Fruit fly (Drosophila melanogaster) whole organism, embryonic: ENCODE measurements around the gene Nup98-96.

ENCODE experiments used
- Ada2b ChIP-seq: fragments of 200-800 bp; sonication (Bioruptor generic); IDR thresholded peaks from 2 replicates; pipeline ENCODE4 v1.3.6; 2022; ENCODE audit warnings: missing biosample characterization, missing genetic modification characterization
- Atf-2 ChIP-seq: fragments of 200-800 bp; sonication (Bioruptor generic); optimal IDR thresholded peaks from 2 replicates; lab custom pipeline; 2016; ENCODE audit warnings: missing biosample characterization, missing genetic modification characterization
- Bdp1 ChIP-seq: fragments of 200-800 bp; sonication (Bioruptor generic); optimal IDR thresholded peaks from 3 replicates; lab custom pipeline; 2016; ENCODE audit warnings: missing biosample characterization, missing genetic modification characterization
- CG10147 ChIP-seq: fragments of 200-800 bp; sonication (Bioruptor generic); optimal IDR thresholded peaks from 2 replicates; lab custom pipeline; 2019; ENCODE audit warnings: missing biosample characterization, mild to moderate bottlenecking, missing genetic modification characterization, moderate library complexity
- CG10321 ChIP-seq: fragments of 200-800 bp; sonication (Bioruptor generic); IDR thresholded peaks from 2 replicates; pipeline ENCODE4 v1.3.6; 2022; ENCODE audit warnings: missing biosample characterization, missing genetic modification characterization
- CG11085 ChIP-seq: fragments of 200-800 bp; sonication (Bioruptor generic); IDR thresholded peaks from 2 replicates; pipeline ENCODE4 v1.3.6; 2022; ENCODE audit warnings: missing biosample characterization, missing genetic modification characterization
- CG11093 ChIP-seq: fragments of 200-800 bp; sonication (Bioruptor generic); IDR thresholded peaks from 3 replicates; pipeline ENCODE4 v1.3.6; 2022; ENCODE audit warnings: missing biosample characterization, missing genetic modification characterization
- CG11696 ChIP-seq: fragments of 200-800 bp; sonication (Bioruptor generic); IDR thresholded peaks from 2 replicates; pipeline ENCODE4 v1.3.6; 2022; ENCODE audit warnings: missing biosample characterization, missing genetic modification characterization
- CG12071 ChIP-seq: fragments of 200-800 bp; sonication (Bioruptor generic); optimal IDR thresholded peaks from 3 replicates; lab custom pipeline; 2018; ENCODE audit warnings: missing biosample characterization, mild to moderate bottlenecking, missing genetic modification characterization
- CG12219 ChIP-seq: fragments of 200-800 bp; sonication (Bioruptor generic); optimal IDR thresholded peaks from 3 replicates; lab custom pipeline; 2018; ENCODE audit warnings: missing biosample characterization, mild to moderate bottlenecking, missing genetic modification characterization
- CG12391 ChIP-seq: fragments of 200-800 bp; sonication (Bioruptor generic); optimal IDR thresholded peaks from 3 replicates; lab custom pipeline; 2018; ENCODE audit warnings: missing biosample characterization, mild to moderate bottlenecking, missing genetic modification characterization, moderate library complexity
- CG12659 ChIP-seq: fragments of 200-800 bp; sonication (Bioruptor generic); optimal IDR thresholded peaks from 3 replicates; lab custom pipeline; 2017; ENCODE audit warnings: mild to moderate bottlenecking, missing biosample characterization, missing genetic modification reagents, missing genetic modification characterization
- CG15011 ChIP-seq: fragments of 200-800 bp; sonication (Bioruptor generic); optimal IDR thresholded peaks from 3 replicates; lab custom pipeline; 2018; ENCODE audit warnings: missing biosample characterization, mild to moderate bottlenecking, missing genetic modification characterization
- CG16863 ChIP-seq: fragments of 200-800 bp; sonication (Bioruptor generic); optimal IDR thresholded peaks from 3 replicates; lab custom pipeline; 2016; ENCODE audit warnings: missing biosample characterization, missing genetic modification characterization
- CG34376 ChIP-seq: fragments of 200-800 bp; sonication (Bioruptor generic); optimal IDR thresholded peaks from 2 replicates; lab custom pipeline; 2018; ENCODE audit warnings: missing biosample characterization, mild to moderate bottlenecking, missing genetic modification characterization
- CG4328 ChIP-seq: fragments of 200-800 bp; sonication (Bioruptor generic); optimal IDR thresholded peaks from 3 replicates; lab custom pipeline; 2017; ENCODE audit warnings: missing biosample characterization, missing genetic modification reagents, missing genetic modification characterization
- CG4730 ChIP-seq: fragments of 200-800 bp; sonication (Bioruptor generic); IDR thresholded peaks from 2 replicates; pipeline ENCODE4 v1.3.6; 2022; ENCODE audit warnings: missing biosample characterization, missing genetic modification characterization
- CG5953 ChIP-seq: fragments of 200-800 bp; sonication (Bioruptor generic); IDR thresholded peaks from 2 replicates; pipeline ENCODE4 v1.3.6; 2022; ENCODE audit warnings: missing biosample characterization, missing genetic modification characterization
- CG7271 ChIP-seq: fragments of 200-800 bp; sonication (Bioruptor generic); optimal IDR thresholded peaks from 2 replicates; lab custom pipeline; 2018; ENCODE audit warnings: missing biosample characterization, mild to moderate bottlenecking, missing genetic modification characterization, moderate library complexity
- CG8944 ChIP-seq: fragments of 200-800 bp; sonication (Bioruptor generic); optimal IDR thresholded peaks from 3 replicates; lab custom pipeline; 2016; ENCODE audit warnings: missing biosample characterization, missing genetic modification characterization
- CkIIα-i1 ChIP-seq: fragments of 200-800 bp; sonication (Bioruptor generic); IDR thresholded peaks from 2 replicates; pipeline ENCODE4 v1.3.6; 2022; ENCODE audit warnings: missing biosample characterization, missing genetic modification characterization
- Dad ChIP-seq: fragments of 200-800 bp; sonication (Bioruptor generic); optimal IDR thresholded peaks from 3 replicates; lab custom pipeline; 2016; ENCODE audit warnings: missing biosample characterization, missing genetic modification characterization
- Doc2 ChIP-seq: fragments of 200-800 bp; sonication (Bioruptor generic); IDR thresholded peaks from 2 replicates; pipeline ENCODE4 v1.3.6; 2022; ENCODE audit warnings: missing biosample characterization, missing genetic modification characterization
- E2f1 ChIP-seq: fragments of 200-800 bp; sonication (Bioruptor generic); IDR thresholded peaks from 2 replicates; pipeline ENCODE4 v1.3.6; 2022; ENCODE audit warnings: missing biosample characterization, missing genetic modification characterization
- H15 ChIP-seq: fragments of 200-800 bp; sonication (Bioruptor generic); IDR thresholded peaks from 3 replicates; pipeline ENCODE4 v1.3.6; 2022; ENCODE audit warnings: missing biosample characterization, missing genetic modification characterization
- HLH3B ChIP-seq: fragments of 200-800 bp; sonication (Bioruptor generic); IDR thresholded peaks from 2 replicates; pipeline ENCODE4 v1.3.6; 2022; ENCODE audit warnings: missing biosample characterization, missing genetic modification characterization
- Hr51 ChIP-seq, 2 experiments: fragments of 200-800 bp; sonication (Bioruptor generic); optimal IDR thresholded peaks; 2 replicates in 1 of 2; 3 replicates in 1 of 2; lab custom pipeline; 2016 to 2018; ENCODE audit warnings: missing biosample characterization in 2 of 2, missing genetic modification characterization in 2 of 2, mild to moderate bottlenecking in 1 of 2, moderate library complexity in 1 of 2
- Mes4 ChIP-seq: fragments of 200-800 bp; sonication (Bioruptor generic); optimal IDR thresholded peaks from 2 replicates; lab custom pipeline; 2016; ENCODE audit warnings: missing biosample characterization, missing genetic modification characterization
- NFAT ChIP-seq: fragments of 200-800 bp; sonication (Bioruptor generic); IDR thresholded peaks from 2 replicates; pipeline ENCODE4 v1.3.6; 2022; ENCODE audit warnings: missing biosample characterization, missing genetic modification characterization
- Rx ChIP-seq: fragments of 200-800 bp; sonication (Bioruptor generic); IDR thresholded peaks from 2 replicates; pipeline ENCODE4 v1.3.6; 2022; ENCODE audit warnings: missing biosample characterization, missing genetic modification characterization
- Sry-δ ChIP-seq: fragments of 200-800 bp; sonication (Bioruptor generic); optimal IDR thresholded peaks from 2 replicates; lab custom pipeline; 2016; ENCODE audit warnings: missing biosample characterization, missing genetic modification characterization
- YL-1 ChIP-seq: fragments of 200-800 bp; sonication (Bioruptor generic); optimal IDR thresholded peaks from 3 replicates; lab custom pipeline; 2017; ENCODE audit warnings: missing biosample characterization, mild to moderate bottlenecking, missing genetic modification characterization
- amos ChIP-seq: fragments of 200-800 bp; sonication (Bioruptor generic); IDR thresholded peaks from 2 replicates; pipeline ENCODE4 v1.3.6; 2022; ENCODE audit warnings: missing biosample characterization, missing genetic modification characterization; ENCODE audit not compliant: partially characterized antibody
- cato ChIP-seq: fragments of 200-800 bp; sonication (Bioruptor generic); optimal IDR thresholded peaks from 2 replicates; lab custom pipeline; 2016; ENCODE audit warnings: missing biosample characterization, missing genetic modification characterization, borderline replicate concordance
- ci ChIP-seq: fragments of 200-800 bp; sonication (Bioruptor generic); IDR thresholded peaks from 3 replicates; pipeline ENCODE4 v1.3.6; 2022; ENCODE audit warnings: missing biosample characterization, missing genetic modification characterization
- dan ChIP-seq: fragments of 200-800 bp; sonication (Bioruptor generic); IDR thresholded peaks from 2 replicates; pipeline ENCODE4 v1.3.6; 2022; ENCODE audit warnings: missing biosample characterization, missing genetic modification characterization
- dysf ChIP-seq: fragments of 200-800 bp; sonication (Bioruptor generic); IDR thresholded peaks from 3 replicates; pipeline ENCODE4 v1.3.6; 2022; ENCODE audit warnings: missing biosample characterization, missing genetic modification characterization
- emc ChIP-seq: fragments of 200-800 bp; sonication (Bioruptor generic); optimal IDR thresholded peaks from 2 replicates; lab custom pipeline; 2016; ENCODE audit warnings: missing biosample characterization, missing genetic modification characterization
- exex ChIP-seq: fragments of 200-800 bp; sonication (Bioruptor generic); optimal IDR thresholded peaks from 4 replicates; lab custom pipeline; 2018; ENCODE audit warnings: missing biosample characterization, mild to moderate bottlenecking, missing genetic modification characterization, moderate library complexity
- gcm ChIP-seq: fragments of 200-800 bp; sonication (Bioruptor generic); optimal IDR thresholded peaks from 2 replicates; lab custom pipeline; 2019; ENCODE audit warnings: missing biosample characterization, mild to moderate bottlenecking, missing genetic modification characterization, moderate library complexity
- grau ChIP-seq: fragments of 200-800 bp; optimal IDR thresholded peaks from 3 replicates; lab custom pipeline; 2019; ENCODE audit warnings: missing biosample characterization, mild to moderate bottlenecking, missing genetic modification characterization, moderate library complexity
- hkb ChIP-seq, 2 experiments: fragments of 200-800 bp in 1 of 2; fragments of >200 bp in 1 of 2; sonication (Bioruptor generic) in 1 of 2; IDR thresholded peaks in 1 of 2; optimal IDR thresholded peaks in 1 of 2; 2 replicates each; pipeline versions ENCODE4 v1.3.6 to Lab custom; 2017 to 2022; ENCODE audit warnings: missing biosample characterization in 1 of 2, missing genetic modification characterization in 1 of 2
- onecut ChIP-seq: fragments of 200-800 bp; sonication (Bioruptor generic); IDR thresholded peaks from 2 replicates; pipeline ENCODE4 v1.3.6; 2022; ENCODE audit warnings: missing biosample characterization, missing genetic modification characterization
- peb ChIP-seq: fragments of 200-800 bp; sonication (Bioruptor generic); IDR thresholded peaks from 2 replicates; pipeline ENCODE4 v1.3.6; 2022; ENCODE audit warnings: missing biosample characterization, missing genetic modification characterization
- prd ChIP-seq, 3 experiments: fragments of >200 bp in 2 of 3; fragments of 200-800 bp in 1 of 3; sonication (Bioruptor generic) in 1 of 3; optimal IDR thresholded peaks in 2 of 3; IDR thresholded peaks in 1 of 3; 2 replicates in 2 of 3; 3 replicates in 1 of 3; pipeline versions ENCODE4 v1.3.6 to Lab custom; 2017 to 2022; ENCODE audit warnings: missing biosample characterization in 1 of 3, missing genetic modification characterization in 1 of 3
- ranshi ChIP-seq: fragments of 200-800 bp; sonication (Bioruptor generic); IDR thresholded peaks from 2 replicates; pipeline ENCODE4 v1.3.6; 2022; ENCODE audit warnings: missing biosample characterization, missing genetic modification characterization
- run ChIP-seq: fragments of 200-800 bp; sonication (Bioruptor generic); optimal IDR thresholded peaks from 3 replicates; lab custom pipeline; 2018; ENCODE audit warnings: missing biosample characterization, mild to moderate bottlenecking, missing genetic modification characterization
- scrt ChIP-seq: fragments of 200-800 bp; sonication (Bioruptor generic); optimal IDR thresholded peaks from 2 replicates; lab custom pipeline; 2018; ENCODE audit warnings: missing biosample characterization, mild to moderate bottlenecking, missing genetic modification characterization, moderate library complexity
- shn ChIP-seq: fragments of 200-800 bp; sonication (Bioruptor generic); optimal IDR thresholded peaks from 3 replicates; lab custom pipeline; 2016; ENCODE audit warnings: missing biosample characterization, missing genetic modification characterization
- unpg ChIP-seq: fragments of 200-800 bp; sonication (Bioruptor generic); optimal IDR thresholded peaks from 3 replicates; lab custom pipeline; 2018; ENCODE audit warnings: missing biosample characterization, mild to moderate bottlenecking, missing genetic modification characterization, moderate library complexity

Gene Nup98-96

dm6 chr3R:23818879-23819408, 37.5 kb upstream of the Nup98-96 start, which contains the start of the genes CG33111 and eIF4G2 (continued):
- TF ChIP-seq gcm (GFP tag; lab: Kevin White, UChicago) (peak; percentile 63), ranshi (GFP tag; lab: Robert Waterston, UW) (no peak), exex (no peak), CG4328 (GFP tag; lab: Kevin White, UChicago) (no peak), unpg (no peak), CG12219 (GFP tag; lab: Kevin White, UChicago) (no peak), E2f1 (GFP tag; lab: Robert Waterston, UW) (no peak), ci (GFP tag; lab: Robert Waterston, UW) (peak; percentile 64), CkIIα-i1 (GFP tag; lab: Robert Waterston, UW) (no peak), Doc2 (GFP tag; lab: Robert Waterston, UW) (no peak), CG12391 (tag; lab: Kevin White, UChicago) (peak; percentile 50), CG10321 (GFP tag; lab: Robert Waterston, UW) (peak; percentile 83), CG11696 (GFP tag; lab: Robert Waterston, UW) (no peak), YL-1 (peak; percentile 91), CG34376 (peak; percentile 34), scrt (GFP tag; lab: Kevin White, UChicago) (no peak), cato (GFP tag; lab: Kevin White, UChicago) (peak; percentile 23), CG11085 (GFP tag; lab: Robert Waterston, UW) (no peak), dan (no peak), CG8944 (GFP tag; lab: Kevin White, UChicago) (no peak), Bdp1 (peak; percentile 14), Hr51 (GFP tag; optimal IDR thresholded peaks at IDR 0.05; lab: Kevin White, UChicago) (peak; percentile 15 to 46), CG16863 (no peak), CG15011 (no peak), run (tag; lab: Kevin White, UChicago) (no peak), hkb (optimal IDR thresholded peaks at IDR 0.05; lab: Kevin White, UChicago) (no peak), hkb (GFP tag; IDR thresholded peaks at IDR 0.05; lab: Robert Waterston, UW) (no peak), CG12659 (GFP tag; lab: Kevin White, UChicago) (peak; percentile 68), grau (peak; percentile 34), prd (optimal IDR thresholded peaks at IDR 0.05; lab: Kevin White, UChicago) (no peak), prd (GFP tag; IDR thresholded peaks at IDR 0.05; lab: Robert Waterston, UW) (0 out of 3 replicates have a peak, but pooled peaks have one; percentile 11), Atf-2 (GFP tag; lab: Kevin White, UChicago) (no peak), Dad (peak; percentile 45), dysf (peak; percentile 6; the same call in 1 of the 3 replicates), Rx (no peak), CG11093 (no peak), H15 (no peak), CG5953 (no peak), amos (GFP tag; lab: Robert Waterston, UW) (peak; percentile 93), Ada2b (no peak), CG10147 (GFP tag; lab: Kevin White, UChicago) (peak; percentile 28), CG12071 (peak; percentile 18), emc (GFP tag; lab: Kevin White, UChicago) (no peak), CG4730 (GFP tag; lab: Robert Waterston, UW) (no peak), shn (no peak), Sry-δ (GFP tag; lab: Kevin White, UChicago) (peak; percentile 97), NFAT (peak; percentile 59; the same call in 1 of the 2 replicates), CG7271 (tag; lab: Kevin White, UChicago) (no peak), peb (GFP tag; lab: Robert Waterston, UW) (no peak), Mes4 (GFP tag; lab: Kevin White, UChicago) (peak; percentile 36), onecut (GFP tag; lab: Robert Waterston, UW) (peak; percentile 28; the same call in 1 of the 2 replicates), HLH3B (GFP tag; lab: Robert Waterston, UW) (no peak)
